Worm (Caenorhabditis elegans) whole organism, early embryonic: ENCODE data around the gene Y53C12A.11.
"Not testable (repeated sequence)": the region's sequence is repeated elsewhere in the genome, so short reads cannot be mapped to it uniquely, and the experiment has no call there.

ENCODE experiments used
- B0310.2 ChIP-seq: sonication (generic microtip); optimal IDR thresholded peaks from 2 replicates; lab custom pipeline; 2016; ENCODE audit warnings: mild to moderate bottlenecking, missing genetic modification characterization, missing compliant biosample characterization
- F13C5.2 ChIP-seq: sonication (generic microtip); optimal IDR thresholded peaks from 2 replicates; lab custom pipeline; 2017; ENCODE audit warnings: mild to moderate bottlenecking, missing genetic modification characterization, inconsistent platforms, missing compliant biosample characterization
- aly-1 ChIP-seq: sonication (generic microtip); optimal IDR thresholded peaks from 2 replicates; lab custom pipeline; 2016; ENCODE audit warnings: missing genetic modification characterization, missing compliant biosample characterization
- ama-1 ChIP-seq: fragments of 150-350 bp; optimal IDR thresholded peaks from 2 replicates; lab custom pipeline; 2014
- ceh-13 ChIP-seq: fragments of 200-800 bp; sonication (Bioruptor generic); optimal IDR thresholded peaks from 2 replicates; lab custom pipeline; 2018; ENCODE audit warnings: mild to moderate bottlenecking, missing genetic modification characterization, missing compliant biosample characterization
- ceh-36 ChIP-seq: sonication (generic microtip); optimal IDR thresholded peaks from 2 replicates; lab custom pipeline; 2016; ENCODE audit warnings: missing genetic modification characterization, inconsistent platforms, missing compliant biosample characterization
- ets-7 ChIP-seq: sonication (generic microtip); optimal IDR thresholded peaks from 2 replicates; lab custom pipeline; 2016; ENCODE audit warnings: missing genotype, missing genetic modification characterization, missing compliant biosample characterization
- flt-1 ChIP-seq: fragments of 200-800 bp; sonication (Bioruptor generic); IDR thresholded peaks from 2 replicates; pipeline ENCODE4 v1.3.6; 2022; ENCODE audit warnings: missing genetic modification characterization, missing compliant biosample characterization
- hmbx-1 ChIP-seq: sonication (generic microtip); optimal IDR thresholded peaks from 2 replicates; lab custom pipeline; 2016; ENCODE audit warnings: mild to moderate bottlenecking, missing genetic modification characterization, missing compliant biosample characterization
- hmg-4 ChIP-seq: fragments of 200-800 bp; sonication (Bioruptor generic); optimal IDR thresholded peaks from 2 replicates; lab custom pipeline; 2018; ENCODE audit warnings: mild to moderate bottlenecking, missing genetic modification characterization, missing compliant biosample characterization
- hnd-1 ChIP-seq: sonication (generic microtip); optimal IDR thresholded peaks from 2 replicates; lab custom pipeline; 2016; ENCODE audit warnings: missing genetic modification characterization, missing compliant biosample characterization
- pes-1 ChIP-seq: fragments of 200-800 bp; sonication (Bioruptor generic); IDR thresholded peaks from 2 replicates; pipeline ENCODE4 v1.3.6; 2022; ENCODE audit warnings: missing genetic modification reagents, missing genetic modification characterization, missing compliant biosample characterization
- scrt-1 ChIP-seq: fragments of 200-800 bp; sonication (Bioruptor generic); IDR thresholded peaks from 2 replicates; pipeline ENCODE4 v1.3.6; 2022; ENCODE audit warnings: missing genetic modification characterization, missing compliant biosample characterization
- sea-1 ChIP-seq: fragments of 200-800 bp; sonication (Bioruptor generic); conservative IDR thresholded peaks from 2 replicates; pipeline ENCODE4 v1.3.6; 2022; ENCODE audit warnings: missing genetic modification characterization, missing compliant biosample characterization
- tbx-11 ChIP-seq: fragments of 200-800 bp; sonication (Bioruptor generic); IDR thresholded peaks from 2 replicates; pipeline ENCODE4 v1.3.6; 2022; ENCODE audit warnings: missing genetic modification characterization, missing compliant biosample characterization
- tbx-37 ChIP-seq: fragments of 200-800 bp; sonication (Bioruptor generic); conservative IDR thresholded peaks from 2 replicates; pipeline ENCODE4 v1.3.6; 2022; ENCODE audit warnings: missing genetic modification reagents, missing genetic modification characterization, missing compliant biosample characterization
- tra-4 ChIP-seq: sonication (generic microtip); optimal IDR thresholded peaks from 2 replicates; lab custom pipeline; 2017; ENCODE audit warnings: missing genetic modification characterization, missing compliant biosample characterization

The Y53C12A.11 gene

DNA sequence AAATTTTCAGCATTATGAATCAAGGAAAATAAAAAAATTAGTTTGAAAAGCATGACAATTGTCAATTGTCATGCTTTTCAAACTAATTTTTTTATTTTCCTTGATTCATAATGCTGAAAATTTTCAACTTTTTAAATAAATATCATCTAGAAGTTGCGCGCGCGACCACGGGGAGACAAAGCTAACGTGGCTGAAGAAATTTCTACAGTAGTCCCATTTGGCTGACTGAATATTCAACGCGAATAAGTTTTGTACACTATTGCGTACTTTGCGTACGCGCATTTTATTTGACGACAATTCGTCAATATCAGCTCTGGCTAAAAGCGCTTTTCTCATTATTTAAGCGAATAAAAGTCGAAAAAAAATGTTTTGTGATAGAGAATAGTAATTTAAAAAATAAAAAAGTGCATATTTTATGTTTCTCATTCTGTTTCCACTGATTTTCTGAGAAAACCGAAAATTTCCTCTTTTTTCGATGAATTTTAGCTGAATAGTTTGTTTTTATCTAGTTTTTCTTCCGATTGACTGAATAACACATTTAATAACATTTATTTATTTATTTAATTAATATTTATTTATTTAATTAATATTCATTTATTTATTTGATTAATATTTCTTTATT is at the start of gene Y53C12A.11:
Gene Y53C12A.11 (minus strand): TSS at position 68 of the 622 bp plus-strand sequence.
- not testable (repeated sequence) for TF ChIP-seq ceh-13 (GFP tag; lab: Kevin White, UChicago); sea-1 (GFP tag; lab: Robert Waterston, UW); pes-1 (GFP tag; lab: Robert Waterston, UW)

DNA sequence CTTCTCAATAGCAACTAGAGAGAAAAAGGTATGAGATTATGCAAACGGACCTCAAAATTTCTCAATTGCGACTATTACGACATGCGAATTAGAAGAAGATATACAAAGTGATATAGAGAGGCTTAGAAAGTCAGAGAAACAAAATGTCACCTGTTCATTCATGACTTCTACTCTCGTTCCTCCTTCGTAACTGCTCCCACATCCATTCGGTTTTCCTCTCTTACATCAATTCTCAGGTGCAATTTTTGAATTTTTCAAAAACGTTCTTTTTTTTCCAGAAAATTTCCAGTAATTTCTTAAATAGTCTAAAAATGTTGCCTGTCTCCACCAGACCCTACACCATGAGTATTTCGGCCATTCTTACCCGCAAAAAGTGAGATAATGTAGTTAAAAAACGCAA is 46.2 kb upstream of the Y53C12A.11 start:
- TF ChIP-seq ama-1 (no peak), hmg-4 (GFP tag; lab: Kevin White, UChicago) (no peak), ceh-13 (GFP tag; lab: Kevin White, UChicago) (no peak)

DNA sequence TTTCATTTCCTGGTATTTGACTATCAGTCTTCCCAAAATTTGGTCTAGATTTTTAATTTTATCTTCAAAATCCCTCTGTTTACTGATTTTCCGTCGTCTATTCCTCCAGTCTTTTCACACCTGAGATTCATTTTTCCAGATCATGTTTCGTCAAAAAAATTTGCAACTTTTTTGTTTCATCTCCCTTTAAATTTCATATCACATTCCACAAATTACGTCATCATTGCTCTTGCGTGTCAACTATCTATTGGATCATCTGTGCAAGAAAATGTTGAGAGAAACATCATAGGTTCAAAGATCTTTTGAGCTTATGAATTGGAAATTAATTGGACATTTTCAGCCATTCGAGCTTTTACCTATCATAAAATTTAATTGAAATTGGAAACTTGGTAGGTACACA is 40.9 kb upstream of the Y53C12A.11 start:
- TF ChIP-seq ets-7 (tag; lab: Kevin White, UChicago) (no peak), ama-1 (no peak)

DNA sequence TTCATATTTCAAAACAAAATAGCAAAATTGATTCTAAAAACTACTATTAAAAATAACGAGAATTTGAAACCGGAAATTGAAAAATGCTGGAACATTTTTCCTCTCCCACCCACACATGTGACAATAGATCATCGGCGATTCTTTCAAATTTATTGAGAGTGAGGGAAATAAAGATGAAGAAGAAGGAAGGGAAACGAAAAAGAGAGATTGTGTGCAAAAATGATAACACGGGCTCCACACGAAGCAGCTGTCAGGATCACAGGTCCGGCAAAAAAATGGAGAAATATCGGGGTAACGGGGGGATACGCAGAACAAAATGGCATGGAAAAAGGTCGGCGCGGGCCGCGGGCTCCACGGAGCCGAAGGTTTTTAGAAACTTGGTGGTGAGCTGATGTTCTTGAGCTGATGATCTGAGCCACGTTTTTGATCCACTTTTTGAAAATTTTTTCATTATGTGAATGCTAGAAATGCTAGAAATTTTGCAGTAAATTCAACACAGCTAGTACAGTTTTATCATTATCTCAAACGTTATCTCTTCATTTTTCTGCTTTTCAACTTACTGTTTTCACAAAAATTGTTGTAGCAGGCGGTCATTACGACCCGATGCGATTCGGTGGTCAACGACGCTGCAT is 39.3 kb upstream of the Y53C12A.11 start, which contains the start of gene shk-1:
Gene shk-1 (plus strand): TSS at position 582 of the 632 bp plus-strand sequence.
- TF ChIP-seq F13C5.2 (tag; lab: Kevin White, UChicago) (no peak), tbx-11 (GFP tag; lab: Robert Waterston, UW) (no peak), ceh-36 (tag; lab: Kevin White, UChicago) (no peak)

DNA sequence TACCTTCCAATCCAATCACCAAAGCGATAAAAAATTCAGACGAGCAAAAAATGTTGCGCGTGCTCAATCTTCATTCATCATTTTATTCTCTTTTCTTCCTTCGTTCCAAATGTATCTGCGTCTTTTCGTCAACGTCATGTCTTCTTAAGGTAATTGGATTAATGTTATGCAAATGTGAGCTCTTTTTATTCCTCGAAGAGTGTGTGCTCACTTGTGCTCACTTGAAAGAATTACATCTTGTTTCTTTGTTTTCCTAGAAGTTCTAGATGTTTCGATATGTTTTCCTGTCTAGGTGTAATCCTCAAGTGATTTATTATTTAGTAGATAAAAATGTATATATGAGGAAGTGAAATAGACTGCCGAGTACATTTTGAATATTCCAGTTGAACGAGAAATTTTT is 36.9 kb upstream of the Y53C12A.11 start:
- TF ChIP-seq ama-1: no peak
- TF ChIP-seq B0310.2: no peak
- TF ChIP-seq hnd-1 (tag; lab: Kevin White, UChicago): no peak
- no peak for TF ChIP-seq tbx-11 (GFP tag; lab: Robert Waterston, UW)
- TF ChIP-seq aly-1: no peak
- no peak for TF ChIP-seq ceh-13 (GFP tag; lab: Kevin White, UChicago)
- no peak for TF ChIP-seq F13C5.2 (tag; lab: Kevin White, UChicago)
- TF ChIP-seq hmbx-1 (tag; lab: Kevin White, UChicago): no peak
- no peak for TF ChIP-seq pes-1 (GFP tag; lab: Robert Waterston, UW)
- TF ChIP-seq ceh-36 (tag; lab: Kevin White, UChicago): no peak
- no peak for TF ChIP-seq tra-4 (tag; lab: Kevin White, UChicago)
- TF ChIP-seq scrt-1: no peak
- TF ChIP-seq ets-7 (tag; lab: Kevin White, UChicago): no peak
- TF ChIP-seq sea-1 (GFP tag; lab: Robert Waterston, UW): no peak
- no peak for TF ChIP-seq flt-1 (GFP tag; lab: Robert Waterston, UW)
- TF ChIP-seq hmg-4 (GFP tag; lab: Kevin White, UChicago): no peak
- TF ChIP-seq tbx-37 (GFP tag; lab: Robert Waterston, UW): no peak

DNA sequence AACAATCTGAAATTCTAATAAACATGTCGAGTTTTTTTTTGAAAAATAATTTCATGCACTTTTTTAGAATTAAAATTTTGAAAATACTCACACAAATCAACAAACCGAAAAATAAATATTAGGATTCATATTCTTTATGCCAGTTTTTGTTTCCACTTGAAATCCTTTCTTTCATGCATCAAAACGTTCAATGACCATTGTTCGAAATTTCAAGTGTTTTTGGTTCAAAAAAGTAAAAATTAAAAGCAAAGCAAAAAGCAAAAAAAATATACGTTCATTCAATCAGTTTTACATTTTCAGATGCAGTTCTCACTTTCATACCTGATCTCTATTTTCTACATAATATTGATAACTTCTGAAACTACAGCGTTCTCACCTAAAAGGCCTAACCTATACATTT is 35.2 kb upstream of the Y53C12A.11 start, which contains the start of gene ZK1321.1:
Gene ZK1321.1 (plus strand): TSS at position 301 of the 400 bp plus-strand sequence.
- TF ChIP-seq tbx-37 (GFP tag; lab: Robert Waterston, UW) (no peak), ama-1 (no peak), ceh-13 (GFP tag; lab: Kevin White, UChicago) (no peak), F13C5.2 (tag; lab: Kevin White, UChicago) (no peak), flt-1 (GFP tag; lab: Robert Waterston, UW) (no peak), B0310.2 (no peak), sea-1 (GFP tag; lab: Robert Waterston, UW) (no peak), pes-1 (GFP tag; lab: Robert Waterston, UW) (no peak), hmg-4 (GFP tag; lab: Kevin White, UChicago) (no peak), ets-7 (tag; lab: Kevin White, UChicago) (no peak)

DNA sequence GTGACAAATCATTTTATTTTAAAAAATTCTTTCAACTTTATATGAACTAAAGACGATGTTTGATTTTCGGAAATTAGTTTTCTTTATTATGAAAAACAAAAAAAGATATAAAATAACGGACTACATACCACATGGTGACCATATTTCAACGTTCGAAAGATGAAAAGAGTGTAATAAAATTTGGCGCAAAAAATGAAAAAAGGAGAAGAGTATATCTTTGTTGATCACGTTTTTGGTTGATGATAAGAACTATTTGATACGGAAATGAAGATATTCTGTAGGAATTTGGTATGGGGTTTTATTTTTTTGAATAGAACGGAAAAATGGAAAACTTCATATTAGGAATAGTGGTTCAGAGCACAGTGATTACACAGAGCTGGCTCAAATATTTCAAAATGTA is 34.6 kb upstream of the Y53C12A.11 start, which contains the start of gene Y53C12B.7:
Gene Y53C12B.7 (minus strand): TSS at position 163 of the 400 bp plus-strand sequence.
- TF ChIP-seq ceh-36 (tag; lab: Kevin White, UChicago) (no peak), hmbx-1 (tag; lab: Kevin White, UChicago) (no peak), tbx-11 (GFP tag; lab: Robert Waterston, UW) (no peak), sea-1 (GFP tag; lab: Robert Waterston, UW) (no peak), aly-1 (no peak), pes-1 (GFP tag; lab: Robert Waterston, UW) (no peak), scrt-1 (no peak), B0310.2 (no peak)

DNA sequence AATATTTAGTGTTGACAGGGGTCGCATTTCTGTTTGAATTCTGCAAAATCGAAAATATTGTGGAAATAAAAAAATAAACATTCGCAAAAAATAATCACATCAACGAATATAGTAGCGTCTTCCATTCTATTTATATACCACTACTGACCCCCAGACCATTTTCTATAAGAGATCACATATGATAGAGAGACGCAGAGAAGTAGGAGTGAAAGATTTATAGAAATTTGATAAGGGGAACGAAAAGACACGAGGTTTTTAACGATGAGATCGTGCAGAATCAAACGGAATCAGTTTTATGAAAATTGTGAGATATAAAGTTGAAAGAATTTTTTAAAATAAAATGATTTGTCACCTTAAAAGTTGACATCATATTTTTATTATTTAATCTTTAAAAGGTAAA is 33.8 kb upstream of the Y53C12A.11 start:
- no peak for TF ChIP-seq tra-4 (tag; lab: Kevin White, UChicago)
- TF ChIP-seq ceh-13 (GFP tag; lab: Kevin White, UChicago): no peak
- no peak for TF ChIP-seq scrt-1
- no peak for TF ChIP-seq B0310.2
- no peak for TF ChIP-seq hnd-1 (tag; lab: Kevin White, UChicago)
- TF ChIP-seq hmbx-1 (tag; lab: Kevin White, UChicago): no peak
- no peak for TF ChIP-seq tbx-11 (GFP tag; lab: Robert Waterston, UW)
- no peak for TF ChIP-seq ama-1
- TF ChIP-seq ets-7 (tag; lab: Kevin White, UChicago): no peak
- no peak for TF ChIP-seq ceh-36 (tag; lab: Kevin White, UChicago)
- TF ChIP-seq aly-1: no peak
- TF ChIP-seq pes-1 (GFP tag; lab: Robert Waterston, UW): no peak
- no peak for TF ChIP-seq F13C5.2 (tag; lab: Kevin White, UChicago)
- TF ChIP-seq flt-1 (GFP tag; lab: Robert Waterston, UW): no peak
- no peak for TF ChIP-seq hmg-4 (GFP tag; lab: Kevin White, UChicago)
- TF ChIP-seq sea-1 (GFP tag; lab: Robert Waterston, UW): no peak
- TF ChIP-seq tbx-37 (GFP tag; lab: Robert Waterston, UW): no peak
